Worm (Caenorhabditis elegans): ENCODE data around the gene F17C11.11.

DNA sequence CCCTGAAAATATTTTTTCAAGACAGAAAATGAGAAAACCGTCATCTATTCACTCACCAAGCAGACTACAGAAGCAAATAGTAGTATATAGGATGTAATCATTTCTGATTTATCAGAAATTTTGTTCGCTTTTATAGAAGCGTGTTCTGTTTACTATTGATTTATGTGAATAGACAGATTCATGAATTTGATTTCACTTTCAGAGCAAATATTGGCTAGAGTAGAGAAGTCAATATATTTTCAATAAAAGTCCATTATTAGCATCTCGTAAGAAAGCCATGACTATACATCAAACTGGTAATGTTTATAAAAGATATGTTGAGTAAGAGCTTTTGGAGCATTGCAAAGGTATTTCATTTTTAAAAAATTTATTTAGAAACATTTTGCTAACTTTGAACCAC lies 7.4 kb downstream of the F17C11.11 start, which contains the start of gene scvp-1:
- no peak for TF ChIP-seq madf-6 (GFP tag; IDR thresholded peaks at IDR 0.05)
- TF ChIP-seq snpc-4 (GFP tag; optimal IDR thresholded peaks at IDR 0.05), result no peak
- no peak for TF ChIP-seq snpc-4 (tag; optimal IDR thresholded peaks at IDR 0.05)
- no peak for TF ChIP-seq B0336.3 (GFP tag; IDR thresholded peaks at IDR 0.05)
- no peak for TF ChIP-seq F55B11.4 (tag; optimal IDR thresholded peaks at IDR 0.05; ENCODE audit: borderline replicate concordance, insufficient read depth)
- no peak for TF ChIP-seq pha-4 (tag; optimal IDR thresholded peaks at IDR 0.05)
- TF ChIP-seq ama-1 (optimal IDR thresholded peaks at IDR 0.05), result no peak
- no peak for TF ChIP-seq ama-1 (GFP tag; optimal IDR thresholded peaks at IDR 0.05)

Measured in whole organism, young adult.